Worm (Caenorhabditis elegans) whole organism, L4/young adult: Measurements from ENCODE around the gene nphp-1.

Experiments used
- W03F9.2 ChIP-seq: fragments of 150-350 bp; optimal IDR thresholded peaks from 2 replicates; lab custom pipeline; 2014; ENCODE audit warnings: missing biosample characterization, missing genetic modification characterization
- him-1 ChIP-seq: sonication (generic microtip); optimal IDR thresholded peaks from 2 replicates; lab custom pipeline; 2016; ENCODE audit warnings: missing genotype, missing genetic modification reagents, missing genetic modification characterization, missing compliant biosample characterization

DNA sequence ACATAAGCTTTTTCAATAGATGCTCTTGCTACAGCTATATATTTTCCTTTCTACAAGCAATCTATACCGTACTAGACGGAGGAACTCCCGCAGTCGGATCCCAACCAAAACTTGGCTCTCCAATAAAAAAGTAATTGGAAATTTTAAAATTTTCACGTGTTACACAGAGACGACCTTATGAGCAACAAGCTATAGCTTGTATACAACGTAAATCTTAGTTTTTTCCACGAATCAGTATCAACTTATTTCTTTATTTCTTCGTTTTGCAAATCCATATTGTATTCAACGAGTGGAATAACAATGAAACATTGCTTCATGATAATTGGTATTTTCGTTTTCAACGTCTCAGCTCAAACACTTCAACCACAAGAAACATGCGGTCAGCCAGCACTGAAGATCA, 8.7 kb downstream of the nphp-1 start, which contains the start of gene M28.4:
- TF ChIP-seq W03F9.2 (tag; lab: Kevin White, UChicago), result no peak
- TF ChIP-seq him-1 (tag; lab: Kevin White, UChicago), result no peak
